Worm (Caenorhabditis elegans): ENCODE data around the gene C34E10.12.

DNA sequence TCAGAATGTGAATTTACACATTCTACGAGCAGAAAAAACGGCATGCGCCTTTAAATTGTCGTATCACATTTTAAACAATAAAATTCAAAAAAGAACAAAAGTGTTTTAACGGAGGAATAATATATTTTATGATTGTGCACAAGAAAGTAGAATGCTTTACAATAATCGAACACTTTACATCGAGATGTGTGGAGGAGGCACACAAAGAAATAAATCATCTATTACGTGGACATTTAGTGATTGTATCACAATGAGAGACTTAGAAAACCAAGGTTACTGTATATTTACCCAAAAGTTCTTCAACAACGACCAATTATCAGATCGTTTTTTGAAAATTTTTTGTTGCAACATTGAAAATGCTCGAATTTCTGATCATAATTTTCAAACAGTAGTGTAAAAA is 17.4 kb downstream of the C34E10.12 start:
- no peak for TF ChIP-seq nhr-237 (tag; optimal IDR thresholded peaks at IDR 0.05)
- TF ChIP-seq dmd-4 (tag; optimal IDR thresholded peaks at IDR 0.05): no peak
- no peak for TF ChIP-seq ZK546.5 (tag; optimal IDR thresholded peaks at IDR 0.05)
- no peak for TF ChIP-seq snpc-4 (tag; optimal IDR thresholded peaks at IDR 0.05)
- TF ChIP-seq fos-1 (tag; optimal IDR thresholded peaks at IDR 0.05): no peak
- TF ChIP-seq ama-1 (optimal IDR thresholded peaks at IDR 0.05): no peak
- no peak for TF ChIP-seq elt-3 (tag; optimal IDR thresholded peaks at IDR 0.05)
- TF ChIP-seq ztf-11 (tag; optimal IDR thresholded peaks at IDR 0.05): no peak
